Fruit fly (Drosophila melanogaster): ENCODE measurements around the gene Cp7Fa.

- no peak for TF ChIP-seq Sin3A (optimal IDR thresholded peaks at IDR 0.05)
- TF ChIP-seq psq (optimal IDR thresholded peaks at IDR 0.05): no peak
- no peak for TF ChIP-seq ttk (optimal IDR thresholded peaks at IDR 0.05)
- no peak for TF ChIP-seq h (optimal IDR thresholded peaks at IDR 0.05)
- no peak for TF ChIP-seq Myc (optimal IDR thresholded peaks at IDR 0.05)
These were observed 10.5 kb upstream of the Cp7Fa start for dm6 chrX:8460232-8460631.
